Fruit fly (Drosophila melanogaster): ENCODE measurements around the gene CG31323.

The CG31323 gene

dm6 chr3R:26128442-26129003 lies 42.1 kb upstream of the CG31323 start (continued):
- TF ChIP-seq D19A (tag; optimal IDR thresholded peaks at IDR 0.05) (no peak), Lhr (GFP tag; optimal IDR thresholded peaks at IDR 0.05) (no peak), gcm2 (GFP tag; optimal IDR thresholded peaks at IDR 0.05) (no peak), CG4617 (GFP tag; optimal IDR thresholded peaks at IDR 0.05; ENCODE audit: borderline replicate concordance) (no peak), Ets65A (GFP tag) (no peak), psq (GFP tag; optimal IDR thresholded peaks at IDR 0.05) (no peak), E2f2 (GFP tag; IDR thresholded peaks at IDR 0.05) (peak; percentile 12; the same call in 1 of the 2 replicates), pb (GFP tag; optimal IDR thresholded peaks at IDR 0.05) (no peak), Vsx1 (GFP tag; optimal IDR thresholded peaks at IDR 0.05) (no peak), bsh (GFP tag; optimal IDR thresholded peaks at IDR 0.05) (no peak), wor (GFP tag; IDR thresholded peaks at IDR 0.05) (no peak), Blimp-1 (GFP tag; optimal IDR thresholded peaks at IDR 0.05) (no peak), CG18476 (GFP tag; optimal IDR thresholded peaks at IDR 0.05) (no peak), CG6175 (GFP tag; IDR thresholded peaks at IDR 0.05) (no peak), lov (optimal IDR thresholded peaks at IDR 0.05) (no peak), lov (GFP tag; IDR thresholded peaks at IDR 0.05) (no peak), gce (GFP tag; IDR thresholded peaks at IDR 0.05) (no peak), CG2889 (GFP tag; IDR thresholded peaks at IDR 0.05) (no peak), dmrt99B (tag; optimal IDR thresholded peaks at IDR 0.05) (peak; percentile 20), CG7839 (tag; optimal IDR thresholded peaks at IDR 0.05) (no peak), prd (optimal IDR thresholded peaks at IDR 0.05) (no peak), prd (GFP tag; IDR thresholded peaks at IDR 0.05) (peak; percentile 28; the same call in 1 of the 3 replicates), HLH3B (GFP tag; IDR thresholded peaks at IDR 0.05) (no peak), fru (optimal IDR thresholded peaks at IDR 0.05) (no peak), rib (GFP tag; IDR thresholded peaks at IDR 0.05) (no peak), slp2 (GFP tag; optimal IDR thresholded peaks at IDR 0.05) (no peak), pita (GFP tag; optimal IDR thresholded peaks at IDR 0.05) (no peak), CG31388 (GFP tag; optimal IDR thresholded peaks at IDR 0.05) (no peak), chinmo (GFP tag; IDR thresholded peaks at IDR 0.05; ENCODE audit: partially characterized antibody) (no peak), CG30431 (GFP tag; optimal IDR thresholded peaks at IDR 0.05) (no peak), Fer2 (tag; optimal IDR thresholded peaks at IDR 0.05) (no peak), fd64A (GFP tag; optimal IDR thresholded peaks at IDR 0.05) (no peak), ftz-f1 (GFP tag; optimal IDR thresholded peaks at IDR 0.05) (no peak), CG4404 (GFP tag; IDR thresholded peaks at IDR 0.05) (no peak), Optix (GFP tag; IDR thresholded peaks at IDR 0.05) (no peak), Hsf (GFP tag; optimal IDR thresholded peaks at IDR 0.05) (no peak), CG18619 (GFP tag; optimal IDR thresholded peaks at IDR 0.05) (no peak), Nf-YB (GFP tag; optimal IDR thresholded peaks at IDR 0.05) (no peak)

DNA sequence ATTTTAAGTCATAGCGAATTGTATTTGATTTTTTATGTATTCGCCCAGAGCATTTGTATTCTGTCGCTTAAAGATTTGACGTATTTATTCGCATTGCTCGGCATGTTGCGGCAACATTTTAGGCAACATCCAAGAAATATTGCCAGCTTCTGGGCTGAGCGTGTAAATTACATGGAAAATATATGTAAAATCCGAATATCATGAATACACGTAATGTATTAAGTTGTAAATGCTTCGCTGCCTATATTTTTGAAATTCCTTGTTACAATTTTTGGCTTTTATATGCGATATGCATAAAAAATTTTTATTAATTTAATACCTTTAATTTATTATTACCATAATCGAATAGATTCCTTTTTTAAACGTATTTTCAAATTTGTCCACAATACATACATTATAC lies 41.0 kb upstream of the CG31323 start:
- TF ChIP-seq CG33557 (GFP tag; optimal IDR thresholded peaks at IDR 0.05), result no peak
- no peak for TF ChIP-seq Myb (GFP tag; optimal IDR thresholded peaks at IDR 0.05)
- TF ChIP-seq dmrt11E (tag; optimal IDR thresholded peaks at IDR 0.05), result no peak
- TF ChIP-seq schlank (tag; optimal IDR thresholded peaks at IDR 0.05), result no peak
- TF ChIP-seq pan (optimal IDR thresholded peaks at IDR 0.05), result no peak
- TF ChIP-seq pan (GFP tag; optimal IDR thresholded peaks at IDR 0.05 in 1 of 2, IDR thresholded peaks at IDR 0.05 in 1 of 2), result no peak
- peak; percentile 72 for TF ChIP-seq CTCF (GFP tag; optimal IDR thresholded peaks at IDR 0.05)
- TF ChIP-seq tna (GFP tag; IDR thresholded peaks at IDR 0.05; ENCODE audit: partially characterized antibody), result no peak
- TF ChIP-seq da (GFP tag; optimal IDR thresholded peaks at IDR 0.05), result no peak
- TF ChIP-seq Dad (GFP tag; optimal IDR thresholded peaks at IDR 0.05), result no peak
- no peak for TF ChIP-seq HmgZ (tag; optimal IDR thresholded peaks at IDR 0.05)
- no peak for TF ChIP-seq CG4730 (GFP tag; IDR thresholded peaks at IDR 0.05)
- TF ChIP-seq CG11696 (GFP tag; IDR thresholded peaks at IDR 0.05), result no peak
- TF ChIP-seq CG9437 (GFP tag; optimal IDR thresholded peaks at IDR 0.05), result peak; percentile 60
- 0 out of 2 replicates have a peak, but pooled peaks have one; percentile 32 for TF ChIP-seq inv (GFP tag; IDR thresholded peaks at IDR 0.05; ENCODE audit: partially characterized antibody)
- TF ChIP-seq Nf-YC (tag; optimal IDR thresholded peaks at IDR 0.05), result no peak
- no peak for TF ChIP-seq NC2α (GFP tag; optimal IDR thresholded peaks at IDR 0.05)
- no peak for TF ChIP-seq CG4328 (GFP tag; optimal IDR thresholded peaks at IDR 0.05)
